Fruit fly (Drosophila melanogaster) whole organism: ENCODE results near the gene CG42249.

Experiments used
- EcR ChIP-seq, 2 experiments: fragments of >200 bp; optimal IDR thresholded peaks; 2 replicates each; lab custom pipeline; 2017; ENCODE audit warnings: missing biosample characterization in 2 of 2, missing genetic modification characterization in 2 of 2, missing genetic modification reagents in 2 of 2
- psq ChIP-seq: fragments of >200 bp; optimal IDR thresholded peaks from 2 replicates; lab custom pipeline; 2017

DNA sequence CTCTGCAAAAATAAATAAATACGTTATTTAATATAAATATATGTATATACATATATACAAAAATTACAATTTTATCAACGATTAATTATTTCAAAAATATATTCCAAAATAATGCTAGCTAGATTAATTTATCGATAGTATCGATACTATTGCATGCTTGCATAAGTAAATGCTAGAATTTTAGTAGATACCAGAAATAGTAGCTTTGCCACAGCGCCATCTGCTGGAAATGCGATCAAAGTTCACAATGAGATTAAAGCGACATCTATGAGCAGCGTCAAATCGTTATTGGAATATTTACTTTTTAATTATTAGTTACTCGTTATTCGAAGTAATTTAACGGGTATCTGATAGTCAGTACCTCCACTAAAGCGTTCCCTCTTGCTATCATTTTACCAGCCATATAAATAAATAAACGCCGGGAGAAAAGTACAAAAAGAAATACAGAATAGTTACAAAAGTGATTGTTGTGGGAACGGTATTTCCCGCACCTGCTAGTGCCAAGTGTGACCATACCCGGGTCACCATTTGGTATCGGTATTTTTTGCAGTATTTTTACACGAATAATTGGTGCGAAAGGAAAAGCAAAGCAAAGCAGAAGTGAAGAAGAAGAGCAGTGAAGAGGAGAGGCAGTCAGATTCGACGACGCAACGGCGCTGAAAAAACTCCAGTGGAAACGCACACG lies 57.9 kb downstream of the CG42249 start, which contains the start of the genes rtv and Dlic:
- no peak for TF ChIP-seq EcR (GFP tag; optimal IDR thresholded peaks at IDR 0.05; lab: Kevin White, UChicago)
- TF ChIP-seq psq (lab: Kevin White, UChicago), result no peak
